Worm (Caenorhabditis elegans) whole organism, L4/young adult: Measurements from ENCODE around the gene coq-3.

Source experiments
- W03F9.2 ChIP-seq: fragments of 150-350 bp; optimal IDR thresholded peaks from 2 replicates; lab custom pipeline; 2014; ENCODE audit warnings: missing biosample characterization, missing genetic modification characterization
- dao-5 ChIP-seq: sonication (generic microtip); optimal IDR thresholded peaks from 2 replicates; lab custom pipeline; 2016; ENCODE audit warnings: missing genotype, missing genetic modification characterization, moderate library complexity, missing compliant biosample characterization
- him-1 ChIP-seq: sonication (generic microtip); optimal IDR thresholded peaks from 2 replicates; lab custom pipeline; 2016; ENCODE audit warnings: missing genotype, missing genetic modification reagents, missing genetic modification characterization, missing compliant biosample characterization

coq-3 gene

ce11 chrIV:14754912-14755311, 41.2 kb downstream of the coq-3 start, which contains the start of gene Y57G11C.499:
Y57G11C.499 (minus strand) TSS chrIV:14754934.
- TF ChIP-seq him-1 (tag; lab: Kevin White, UChicago) = no peak
- no peak for TF ChIP-seq dao-5 (tag; lab: Kevin White, UChicago)
- no peak for TF ChIP-seq W03F9.2 (tag; lab: Kevin White, UChicago)
